Fruit fly (Drosophila melanogaster) whole organism, embryonic: Measurements from ENCODE around the gene Pgant35A.

ENCODE experiments used
- Aef1 ChIP-seq: fragments of 200-800 bp; sonication (Bioruptor generic); IDR thresholded peaks from 3 replicates; pipeline ENCODE4 v1.3.6; 2022; ENCODE audit warnings: missing biosample characterization, missing genetic modification characterization
- CG11085 ChIP-seq: fragments of 200-800 bp; sonication (Bioruptor generic); IDR thresholded peaks from 2 replicates; pipeline ENCODE4 v1.3.6; 2022; ENCODE audit warnings: missing biosample characterization, missing genetic modification characterization
- CG11398 ChIP-seq: fragments of 200-800 bp; sonication (Bioruptor generic); optimal IDR thresholded peaks from 2 replicates; lab custom pipeline; 2016; ENCODE audit warnings: missing biosample characterization, missing genetic modification characterization
- CG11560 ChIP-seq: fragments of 200-800 bp; sonication (Bioruptor generic); IDR thresholded peaks from 3 replicates; pipeline ENCODE4 v1.3.6; 2022; ENCODE audit warnings: missing biosample characterization, missing genetic modification characterization
- CG1233 ChIP-seq: fragments of 200-800 bp; sonication (Bioruptor generic); optimal IDR thresholded peaks from 4 replicates; lab custom pipeline; 2018; ENCODE audit warnings: missing biosample characterization, mild to moderate bottlenecking, missing genetic modification characterization
- CG13424 ChIP-seq: fragments of 200-800 bp; sonication (Bioruptor generic); optimal IDR thresholded peaks from 2 replicates; lab custom pipeline; 2019; ENCODE audit warnings: missing biosample characterization, mild to moderate bottlenecking, missing genetic modification characterization, moderate library complexity
- CG13624 ChIP-seq: fragments of 200-800 bp; sonication (Bioruptor generic); optimal IDR thresholded peaks from 2 replicates; lab custom pipeline; 2016; ENCODE audit warnings: missing biosample characterization, missing genetic modification characterization
- CG14050 ChIP-seq: fragments of 200-800 bp; sonication (Bioruptor generic); IDR thresholded peaks from 3 replicates; pipeline ENCODE4 v1.3.6; 2022; ENCODE audit warnings: missing biosample characterization, missing genetic modification characterization
- CG30020 ChIP-seq: fragments of 200-800 bp; optimal IDR thresholded peaks from 2 replicates; lab custom pipeline; 2019; ENCODE audit warnings: missing biosample characterization, mild to moderate bottlenecking, missing genetic modification characterization, moderate library complexity
- CG3281 ChIP-seq: fragments of 200-800 bp; sonication (Bioruptor generic); optimal IDR thresholded peaks from 3 replicates; lab custom pipeline; 2017; ENCODE audit warnings: missing biosample characterization, mild to moderate bottlenecking, missing genetic modification characterization
- CG33213 ChIP-seq: fragments of 200-800 bp; sonication (Bioruptor generic); optimal IDR thresholded peaks from 3 replicates; lab custom pipeline; 2016; ENCODE audit warnings: missing biosample characterization, missing genetic modification characterization
- CG34422 ChIP-seq: fragments of 200-800 bp; sonication (Bioruptor generic); IDR thresholded peaks from 3 replicates; pipeline ENCODE4 v1.3.6; 2022; ENCODE audit warnings: missing biosample characterization, missing genetic modification characterization
- CG4424 ChIP-seq: fragments of 200-800 bp; sonication (Bioruptor generic); optimal IDR thresholded peaks from 3 replicates; lab custom pipeline; 2016; ENCODE audit warnings: missing biosample characterization, missing genetic modification characterization
- CG6683 ChIP-seq: fragments of 200-800 bp; sonication (Bioruptor generic); optimal IDR thresholded peaks from 2 replicates; lab custom pipeline; 2017; ENCODE audit warnings: missing biosample characterization, mild to moderate bottlenecking, missing genetic modification characterization, missing genetic modification reagents
- CG6854 ChIP-seq: fragments of 200-800 bp; sonication (Bioruptor generic); optimal IDR thresholded peaks from 3 replicates; lab custom pipeline; 2017; ENCODE audit warnings: missing biosample characterization, mild to moderate bottlenecking, missing genetic modification characterization
- CG7357 ChIP-seq: fragments of 200-800 bp; sonication (Bioruptor generic); IDR thresholded peaks from 3 replicates; pipeline ENCODE4 v1.3.6; 2022; ENCODE audit warnings: missing biosample characterization, missing genetic modification characterization
- CG8388 ChIP-seq: fragments of 200-800 bp; sonication (Bioruptor generic); optimal IDR thresholded peaks from 2 replicates; lab custom pipeline; 2019; ENCODE audit warnings: missing biosample characterization, mild to moderate bottlenecking, missing genetic modification characterization, moderate library complexity
- CG8944 ChIP-seq: fragments of 200-800 bp; sonication (Bioruptor generic); optimal IDR thresholded peaks from 3 replicates; lab custom pipeline; 2016; ENCODE audit warnings: missing biosample characterization, missing genetic modification characterization
- CG9817 ChIP-seq: fragments of 200-800 bp; sonication (Bioruptor generic); optimal IDR thresholded peaks from 2 replicates; lab custom pipeline; 2018; ENCODE audit warnings: missing biosample characterization, mild to moderate bottlenecking, missing genetic modification characterization, moderate library complexity
- CHES-1-like ChIP-seq: fragments of 200-800 bp; sonication (Bioruptor generic); optimal IDR thresholded peaks from 2 replicates; lab custom pipeline; 2016; ENCODE audit warnings: missing biosample characterization, missing genetic modification characterization
- Dbx ChIP-seq: fragments of 200-800 bp; sonication (Bioruptor generic); IDR thresholded peaks from 3 replicates; pipeline ENCODE4 v1.3.6; 2022; ENCODE audit warnings: missing biosample characterization, missing genetic modification characterization
- Dfd ChIP-seq, 2 experiments: fragments of >200 bp; optimal IDR thresholded peaks; 2 replicates each; lab custom pipeline; 2017; ENCODE audit warnings: missing biosample characterization in 2 of 2, missing genetic modification characterization in 2 of 2
- Dip2 ChIP-seq: fragments of 200-800 bp; sonication (Bioruptor generic); IDR thresholded peaks from 2 replicates; pipeline ENCODE4 v1.3.6; 2022; ENCODE audit warnings: missing biosample characterization, missing genetic modification characterization
- Fer1 ChIP-seq: fragments of 200-800 bp; sonication (Bioruptor generic); optimal IDR thresholded peaks from 2 replicates; lab custom pipeline; 2017; ENCODE audit warnings: missing biosample characterization, mild to moderate bottlenecking, missing genetic modification characterization
- HHEX ChIP-seq: fragments of 200-800 bp; sonication (Bioruptor generic); optimal IDR thresholded peaks from 3 replicates; lab custom pipeline; 2017; ENCODE audit warnings: missing biosample characterization, mild to moderate bottlenecking, missing genetic modification characterization, missing genetic modification reagents
- Hr3 ChIP-seq: fragments of 200-800 bp; sonication (Bioruptor generic); optimal IDR thresholded peaks from 3 replicates; lab custom pipeline; 2016; ENCODE audit warnings: missing biosample characterization, missing genetic modification characterization
- Max ChIP-seq: fragments of 200-800 bp; sonication (Bioruptor generic); optimal IDR thresholded peaks from 2 replicates; lab custom pipeline; 2016; ENCODE audit warnings: missing biosample characterization, mild to moderate bottlenecking, missing genetic modification characterization
- Scr ChIP-seq: fragments of 200-800 bp; sonication (Bioruptor generic); IDR thresholded peaks from 2 replicates; pipeline ENCODE4 v1.3.6; 2022; ENCODE audit warnings: missing biosample characterization, missing genetic modification characterization; ENCODE audit not compliant: partially characterized antibody
- aop ChIP-seq: fragments of 200-800 bp; sonication (Bioruptor generic); IDR thresholded peaks from 2 replicates; pipeline ENCODE4 v1.3.6; 2022; ENCODE audit warnings: missing biosample characterization, missing genetic modification characterization
- ara ChIP-seq: fragments of 200-800 bp; sonication (Bioruptor generic); IDR thresholded peaks from 2 replicates; pipeline ENCODE4 v1.3.6; 2022; ENCODE audit warnings: missing biosample characterization, missing genetic modification characterization
- ato ChIP-seq: fragments of 200-800 bp; sonication (Bioruptor generic); IDR thresholded peaks from 2 replicates; pipeline ENCODE4 v1.3.6; 2022; ENCODE audit warnings: missing biosample characterization, missing genetic modification characterization; ENCODE audit not compliant: partially characterized antibody
- bowl ChIP-seq: fragments of 200-800 bp; sonication (Bioruptor generic); IDR thresholded peaks from 2 replicates; pipeline ENCODE4 v1.3.6; 2022; ENCODE audit warnings: missing biosample characterization, missing genetic modification characterization
- crc ChIP-seq: fragments of 200-800 bp; sonication (Bioruptor generic); optimal IDR thresholded peaks from 2 replicates; lab custom pipeline; 2016; ENCODE audit warnings: missing biosample characterization, missing genetic modification characterization
- da ChIP-seq: fragments of 200-800 bp; sonication (Bioruptor generic); optimal IDR thresholded peaks from 2 replicates; lab custom pipeline; 2016; ENCODE audit warnings: missing biosample characterization, missing genetic modification characterization
- emc ChIP-seq: fragments of 200-800 bp; sonication (Bioruptor generic); optimal IDR thresholded peaks from 2 replicates; lab custom pipeline; 2016; ENCODE audit warnings: missing biosample characterization, missing genetic modification characterization
- ewg ChIP-seq: fragments of 200-800 bp; sonication (Bioruptor generic); optimal IDR thresholded peaks from 3 replicates; lab custom pipeline; 2017; ENCODE audit warnings: mild to moderate bottlenecking, missing biosample characterization, missing genetic modification reagents, missing genetic modification characterization
- ftz-f1 ChIP-seq: fragments of 200-800 bp; sonication (Bioruptor generic); optimal IDR thresholded peaks from 2 replicates; lab custom pipeline; 2016; ENCODE audit warnings: missing biosample characterization, missing genetic modification characterization
- gcm2 ChIP-seq: fragments of 200-800 bp; sonication (Bioruptor generic); optimal IDR thresholded peaks from 2 replicates; lab custom pipeline; 2016; ENCODE audit warnings: missing biosample characterization, missing genetic modification characterization
- grau ChIP-seq: fragments of 200-800 bp; optimal IDR thresholded peaks from 3 replicates; lab custom pipeline; 2019; ENCODE audit warnings: missing biosample characterization, mild to moderate bottlenecking, missing genetic modification characterization, moderate library complexity
- gt ChIP-seq: fragments of 200-800 bp; sonication (Bioruptor generic); IDR thresholded peaks from 2 replicates; pipeline ENCODE4 v1.3.6; 2022; ENCODE audit warnings: missing biosample characterization, missing genetic modification characterization
- inv ChIP-seq: fragments of 200-800 bp; sonication (Bioruptor generic); IDR thresholded peaks from 2 replicates; pipeline ENCODE4 v1.3.6; 2022; ENCODE audit warnings: missing biosample characterization, missing genetic modification characterization; ENCODE audit not compliant: partially characterized antibody
- jumu ChIP-seq: fragments of 200-800 bp; sonication (Bioruptor generic); optimal IDR thresholded peaks from 3 replicates; lab custom pipeline; 2016; ENCODE audit warnings: missing biosample characterization, missing genetic modification characterization
- kni ChIP-seq: fragments of 200-800 bp; sonication (Bioruptor generic); optimal IDR thresholded peaks from 3 replicates; lab custom pipeline; 2017; ENCODE audit warnings: mild to moderate bottlenecking, missing biosample characterization, missing genetic modification reagents, missing genetic modification characterization
- knrl ChIP-seq: fragments of 200-800 bp; sonication (Bioruptor generic); IDR thresholded peaks from 3 replicates; pipeline ENCODE4 v1.3.6; 2022; ENCODE audit warnings: missing biosample characterization, missing genetic modification characterization; ENCODE audit not compliant: partially characterized antibody
- prd ChIP-seq, 3 experiments: fragments of >200 bp in 2 of 3; fragments of 200-800 bp in 1 of 3; sonication (Bioruptor generic) in 1 of 3; optimal IDR thresholded peaks in 2 of 3; IDR thresholded peaks in 1 of 3; 2 replicates in 2 of 3; 3 replicates in 1 of 3; pipeline versions ENCODE4 v1.3.6 to Lab custom; 2017 to 2022; ENCODE audit warnings: missing biosample characterization in 1 of 3, missing genetic modification characterization in 1 of 3
- ranshi ChIP-seq: fragments of 200-800 bp; sonication (Bioruptor generic); IDR thresholded peaks from 2 replicates; pipeline ENCODE4 v1.3.6; 2022; ENCODE audit warnings: missing biosample characterization, missing genetic modification characterization
- tup ChIP-seq: fragments of 200-800 bp; sonication (Bioruptor generic); optimal IDR thresholded peaks from 2 replicates; lab custom pipeline; 2016; ENCODE audit warnings: missing biosample characterization, mild to moderate bottlenecking, missing genetic modification characterization, moderate library complexity
- zf30C ChIP-seq: fragments of 200-800 bp; sonication (Bioruptor generic); optimal IDR thresholded peaks from 3 replicates; lab custom pipeline; 2018; ENCODE audit warnings: missing biosample characterization, mild to moderate bottlenecking, missing genetic modification characterization

The Pgant35A gene

dm6 chr2L:14355033-14355851, 3.8 kb upstream of the Pgant35A start, which contains the start of gene Rab14 (continued):
- peak; percentile 83 for TF ChIP-seq CG4424 (GFP tag; lab: Kevin White, UChicago)
- TF ChIP-seq Fer1 (GFP tag; lab: Kevin White, UChicago): peak; percentile 82
- peak; percentile 59 for TF ChIP-seq jumu (GFP tag; lab: Kevin White, UChicago)
- TF ChIP-seq ara (GFP tag; lab: Robert Waterston, UW): peak; percentile 53; the same call in 1 of the 2 replicates
- TF ChIP-seq da (GFP tag; lab: Kevin White, UChicago): no peak
- TF ChIP-seq CG7357 (GFP tag; lab: Robert Waterston, UW): peak; percentile 60; the same call in 2 of the 3 replicates
- peak; percentile 83 for TF ChIP-seq knrl (GFP tag; lab: Robert Waterston, UW)
- TF ChIP-seq CG34422 (GFP tag; lab: Robert Waterston, UW): peak; percentile 90
- peak; percentile 78 for TF ChIP-seq CG8388
- peak; percentile 30 for TF ChIP-seq gcm2 (GFP tag; lab: Kevin White, UChicago)
- TF ChIP-seq tup (GFP tag; lab: Kevin White, UChicago): peak; percentile 68
- TF ChIP-seq ewg (GFP tag; lab: Kevin White, UChicago): peak; percentile 68
- peak; percentile 9 for TF ChIP-seq ftz-f1 (GFP tag; lab: Kevin White, UChicago)
- no peak for TF ChIP-seq CG11560 (tag; lab: Robert Waterston, UW)
- peak; percentile 62 for TF ChIP-seq CG11085 (GFP tag; lab: Robert Waterston, UW)
- TF ChIP-seq CG30020 (tag; lab: Kevin White, UChicago): no peak
- peak; percentile 72 for TF ChIP-seq Hr3 (GFP tag; lab: Kevin White, UChicago)
- no peak for TF ChIP-seq Dfd (GFP tag; optimal IDR thresholded peaks at IDR 0.05; lab: Kevin White, UChicago)
- TF ChIP-seq emc: no peak
- peak; percentile 56; the same call in 1 of the 2 replicates for TF ChIP-seq bowl
- peak; percentile 77 for TF ChIP-seq ranshi
- TF ChIP-seq CG14050 (GFP tag; lab: Robert Waterston, UW): peak; percentile 66
- TF ChIP-seq gt (GFP tag; lab: Robert Waterston, UW): no peak
- peak; percentile 35 for TF ChIP-seq CG33213
- TF ChIP-seq HHEX (GFP tag; lab: Kevin White, UChicago): peak; percentile 81
- TF ChIP-seq Dbx: peak; percentile 80
- peak; percentile 61 for TF ChIP-seq kni (GFP tag; lab: Kevin White, UChicago)
- peak; percentile 78 for TF ChIP-seq CG1233 (GFP tag; lab: Kevin White, UChicago)
- TF ChIP-seq crc (GFP tag; lab: Kevin White, UChicago): no peak
- peak; percentile 89 for TF ChIP-seq ato
- peak; percentile 43 for TF ChIP-seq CG6683 (GFP tag; lab: Kevin White, UChicago)
- peak; percentile 84 for TF ChIP-seq grau
- peak; percentile 73 for TF ChIP-seq CG6854 (GFP tag; lab: Kevin White, UChicago)
- TF ChIP-seq CG3281: peak; percentile 84
- no peak for TF ChIP-seq zf30C (GFP tag; lab: Kevin White, UChicago)
- TF ChIP-seq CG9817 (tag; lab: Kevin White, UChicago): peak; percentile 85
- TF ChIP-seq CG13624 (GFP tag; lab: Kevin White, UChicago): peak; percentile 76
- peak; percentile 68 for TF ChIP-seq CG11398 (GFP tag; lab: Kevin White, UChicago)
- no peak for TF ChIP-seq prd (optimal IDR thresholded peaks at IDR 0.05; lab: Kevin White, UChicago)
- peak; percentile 82 for TF ChIP-seq prd (GFP tag; IDR thresholded peaks at IDR 0.05; lab: Robert Waterston, UW)
- peak; percentile 64 for TF ChIP-seq aop (GFP tag; lab: Robert Waterston, UW)
- peak; percentile 81 for TF ChIP-seq Aef1 (GFP tag; lab: Robert Waterston, UW)
- TF ChIP-seq Max (GFP tag; lab: Kevin White, UChicago): peak; percentile 95
- peak; percentile 88 for TF ChIP-seq CG13424
- peak; percentile 67 for TF ChIP-seq CG8944
- peak; percentile 80 for TF ChIP-seq inv (GFP tag; lab: Robert Waterston, UW)
- TF ChIP-seq Dip2 (GFP tag; lab: Robert Waterston, UW): no peak
- TF ChIP-seq Scr (GFP tag; lab: Robert Waterston, UW): peak; percentile 81
- TF ChIP-seq CHES-1-like: peak; percentile 85
